Fruit fly (Drosophila melanogaster): ENCODE data around the gene IFT46.

Gene IFT46

DNA sequence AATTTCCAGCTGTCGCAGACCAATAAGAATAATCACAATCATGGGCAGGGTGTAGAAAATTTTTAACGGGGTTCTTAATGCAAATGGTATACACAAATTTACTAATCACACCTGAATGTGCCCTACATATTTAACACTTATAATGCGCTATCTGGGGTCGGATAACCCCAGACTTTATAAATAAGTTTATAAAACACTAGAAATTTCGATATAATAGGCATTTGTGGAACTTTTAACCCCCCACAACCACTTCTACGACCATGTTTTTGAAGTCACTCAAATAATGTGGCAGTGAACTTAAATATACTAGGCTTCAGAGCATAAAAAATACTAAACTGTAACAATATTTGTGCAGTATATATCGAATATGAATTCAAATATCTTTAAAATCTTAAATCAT is 10.9 kb downstream of the IFT46 start, which contains the start of gene CG10413 (continued):
- TF ChIP-seq CG2202 (tag; optimal IDR thresholded peaks at IDR 0.05) = peak; percentile 98
- peak; percentile 97 for TF ChIP-seq dmrt11E (tag; optimal IDR thresholded peaks at IDR 0.05)
- peak; percentile 98 for TF ChIP-seq ci (GFP tag; IDR thresholded peaks at IDR 0.05)
- TF ChIP-seq dan (GFP tag; IDR thresholded peaks at IDR 0.05) = no peak; the same call in 1 of the 2 replicates
- TF ChIP-seq Atf-2 (GFP tag; optimal IDR thresholded peaks at IDR 0.05) = peak; percentile 98
- TF ChIP-seq Blimp-1 (GFP tag; optimal IDR thresholded peaks at IDR 0.05) = peak; percentile 96
- no peak for TF ChIP-seq knrl (GFP tag; IDR thresholded peaks at IDR 0.05; ENCODE audit: partially characterized antibody)
- TF ChIP-seq Dip3 (GFP tag; optimal IDR thresholded peaks at IDR 0.05) = peak; percentile 97
- TF ChIP-seq schlank (tag; optimal IDR thresholded peaks at IDR 0.05) = peak; percentile 97
- TF ChIP-seq crol (GFP tag; IDR thresholded peaks at IDR 0.05) = peak; percentile 67
- TF ChIP-seq CG18764 (GFP tag; optimal IDR thresholded peaks at IDR 0.05) = peak; percentile 96
- TF ChIP-seq sna (GFP tag; IDR thresholded peaks at IDR 0.05; ENCODE audit: partially characterized antibody) = no peak
- peak; percentile 40; the same call in 1 of the 2 replicates for TF ChIP-seq amos (GFP tag; IDR thresholded peaks at IDR 0.05; ENCODE audit: partially characterized antibody)
- TF ChIP-seq gcm (GFP tag; optimal IDR thresholded peaks at IDR 0.05) = peak; percentile 98
- TF ChIP-seq scrt (GFP tag; optimal IDR thresholded peaks at IDR 0.05) = peak; percentile 94
- TF ChIP-seq stc (GFP tag; IDR thresholded peaks at IDR 0.05) = peak; percentile 96
- peak; percentile 98 for TF ChIP-seq shn (GFP tag; optimal IDR thresholded peaks at IDR 0.05)
- TF ChIP-seq Taf1 (GFP tag; IDR thresholded peaks at IDR 0.05) = peak; percentile 97
- TF ChIP-seq CG33557 (GFP tag; optimal IDR thresholded peaks at IDR 0.05) = peak; percentile 97
- TF ChIP-seq Ada2b (GFP tag; IDR thresholded peaks at IDR 0.05) = peak; percentile 97
- TF ChIP-seq CG9876 (GFP tag; optimal IDR thresholded peaks at IDR 0.05) = peak; percentile 96
- TF ChIP-seq Doc3 (GFP tag; IDR thresholded peaks at IDR 0.05; ENCODE audit: partially characterized antibody) = 0 out of 3 replicates have a peak, but pooled peaks have one; percentile 23
- peak; percentile 92 for TF ChIP-seq CG17912 (GFP tag; optimal IDR thresholded peaks at IDR 0.05)
- TF ChIP-seq tio (GFP tag; optimal IDR thresholded peaks at IDR 0.05) = peak; percentile 98
- peak; percentile 94 for TF ChIP-seq CG11398 (GFP tag; optimal IDR thresholded peaks at IDR 0.05)
- peak; percentile 96 for TF ChIP-seq CG1529 (GFP tag; optimal IDR thresholded peaks at IDR 0.05)
- peak; percentile 63; the same call in 1 of the 2 replicates for TF ChIP-seq CkIIα-i1 (GFP tag; IDR thresholded peaks at IDR 0.05)
- TF ChIP-seq cas (GFP tag; IDR thresholded peaks at IDR 0.05) = peak; percentile 94
- peak; percentile 83 for TF ChIP-seq Nf-YA (GFP tag; IDR thresholded peaks at IDR 0.05)
- TF ChIP-seq Opbp (GFP tag; IDR thresholded peaks at IDR 0.05; ENCODE audit: partially characterized antibody) = 0 out of 3 replicates have a peak, but pooled peaks have one; percentile 10
- TF ChIP-seq esg (GFP tag; conservative IDR thresholded peaks at IDR 0.05) = peak; percentile 97
- TF ChIP-seq Bteb2 (GFP tag; optimal IDR thresholded peaks at IDR 0.05) = peak; percentile 98
- TF ChIP-seq sens-2 (GFP tag; IDR thresholded peaks at IDR 0.05) = peak; percentile 81
- TF ChIP-seq CG14050 (GFP tag; IDR thresholded peaks at IDR 0.05) = peak; percentile 96
- peak; percentile 96 for TF ChIP-seq CG5245 (GFP tag; optimal IDR thresholded peaks at IDR 0.05)
- TF ChIP-seq CG8290 (GFP tag; optimal IDR thresholded peaks at IDR 0.05) = peak; percentile 93
- TF ChIP-seq CG8290 (tag; optimal IDR thresholded peaks at IDR 0.05) = peak; percentile 90 to 97
- TF ChIP-seq Xbp1 (GFP tag; optimal IDR thresholded peaks at IDR 0.05) = peak; percentile 99
- peak; percentile 96 for TF ChIP-seq H2.0 (GFP tag; IDR thresholded peaks at IDR 0.05)
- TF ChIP-seq Asciz (GFP tag; optimal IDR thresholded peaks at IDR 0.05) = peak; percentile 93
- TF ChIP-seq HLH54F (GFP tag; optimal IDR thresholded peaks at IDR 0.05) = peak; percentile 98
- no peak for TF ChIP-seq ato (GFP tag; IDR thresholded peaks at IDR 0.05; ENCODE audit: partially characterized antibody)
- TF ChIP-seq vfl (GFP tag; optimal IDR thresholded peaks at IDR 0.05) = peak; percentile 97
- TF ChIP-seq CG31388 (GFP tag; optimal IDR thresholded peaks at IDR 0.05) = peak; percentile 95
- TF ChIP-seq repo (GFP tag; optimal IDR thresholded peaks at IDR 0.05) = peak; percentile 92
- peak; percentile 96 for TF ChIP-seq CG12155 (GFP tag; optimal IDR thresholded peaks at IDR 0.05)
- TF ChIP-seq ERR (GFP tag; optimal IDR thresholded peaks at IDR 0.05) = peak; percentile 95
- peak; percentile 73 for TF ChIP-seq ftz-f1 (GFP tag; optimal IDR thresholded peaks at IDR 0.05)
- TF ChIP-seq CG6683 (GFP tag; optimal IDR thresholded peaks at IDR 0.05) = peak; percentile 92
- TF ChIP-seq Hey (tag; optimal IDR thresholded peaks at IDR 0.05) = peak; percentile 92
- TF ChIP-seq CG1603 (tag; optimal IDR thresholded peaks at IDR 0.05) = peak; percentile 96
